Worm (Caenorhabditis elegans) whole organism, L4 larva: Measurements from ENCODE around the gene comt-5.

ENCODE experiments used
- F44E2.7 ChIP-seq: fragments of 200-800 bp; sonication (Bioruptor generic); IDR thresholded peaks from 2 replicates; pipeline ENCODE4 v2.1.2; 2022; ENCODE audit warnings: missing genetic modification characterization, missing compliant biosample characterization
- T20F7.1 ChIP-seq: fragments of 200-800 bp; sonication (Bioruptor generic); optimal IDR thresholded peaks from 2 replicates; lab custom pipeline; 2018; ENCODE audit warnings: mild to moderate bottlenecking, missing genetic modification characterization, missing compliant biosample characterization
- T26A8.4 ChIP-seq: fragments of 200-800 bp; sonication (Bioruptor generic); IDR thresholded peaks from 2 replicates; pipeline ENCODE4 v1.3.6; 2022; ENCODE audit warnings: missing genetic modification characterization, missing compliant biosample characterization
- Y48G9A.11 ChIP-seq: fragments of 200-800 bp; sonication (Bioruptor generic); IDR thresholded peaks from 2 replicates; pipeline ENCODE4 v1.3.6; 2022; ENCODE audit warnings: missing genetic modification reagents, missing genetic modification characterization, missing compliant biosample characterization
- Y5F2A.4 ChIP-seq: fragments of 200-800 bp; sonication (Bioruptor generic); optimal IDR thresholded peaks from 2 replicates; lab custom pipeline; 2018; ENCODE audit warnings: mild to moderate bottlenecking, missing genetic modification characterization, missing compliant biosample characterization
- aha-1 ChIP-seq: fragments of 150-350 bp; peaks from one replicate; lab custom pipeline; 2014; ENCODE audit warnings: missing biosample characterization, missing genetic modification characterization
- ama-1 ChIP-seq: fragments of 150-350 bp; optimal IDR thresholded peaks from 2 replicates; lab custom pipeline; 2014; ENCODE audit warnings: inconsistent platforms, mixed read lengths
- ceh-20 ChIP-seq: fragments of 200-800 bp; sonication (Bioruptor generic); IDR thresholded peaks from 2 replicates; pipeline ENCODE4 v1.3.6; 2022; ENCODE audit warnings: missing genetic modification reagents, missing genetic modification characterization, missing compliant biosample characterization
- ceh-44 ChIP-seq: fragments of 200-800 bp; sonication (Bioruptor generic); IDR thresholded peaks from 2 replicates; pipeline ENCODE4 v1.3.6; 2022; ENCODE audit warnings: missing genetic modification reagents, missing genetic modification characterization, missing compliant biosample characterization
- cey-2 ChIP-seq: sonication (generic microtip); optimal IDR thresholded peaks from 3 replicates; lab custom pipeline; 2017; ENCODE audit warnings: missing genetic modification characterization, mild to moderate bottlenecking, missing compliant biosample characterization, antibody characterized with exemption, borderline replicate concordance; ENCODE audit not compliant: insufficient read depth
- daf-12 ChIP-seq: fragments of 150-350 bp; optimal IDR thresholded peaks from 2 replicates; lab custom pipeline; 2014; ENCODE audit warnings: missing biosample characterization, missing genetic modification reagents, missing genetic modification characterization
- daf-19 ChIP-seq: fragments of 200-800 bp; sonication (Bioruptor generic); conservative IDR thresholded peaks from 2 replicates; pipeline ENCODE4 v1.3.6; 2022; ENCODE audit warnings: missing genetic modification characterization, missing compliant biosample characterization
- egl-43 ChIP-seq: fragments of 200-800 bp; sonication (Bioruptor generic); IDR thresholded peaks from 2 replicates; pipeline ENCODE4 v1.3.6; 2022; ENCODE audit warnings: missing genetic modification reagents, missing genetic modification characterization, missing compliant biosample characterization
- fos-1 ChIP-seq: fragments of 150-350 bp; optimal IDR thresholded peaks from 2 replicates; lab custom pipeline; 2014; ENCODE audit warnings: missing biosample characterization, missing genetic modification characterization
- hlh-11 ChIP-seq: fragments of 200-800 bp; sonication (Bioruptor generic); optimal IDR thresholded peaks from 2 replicates; lab custom pipeline; 2018; ENCODE audit warnings: mild to moderate bottlenecking, missing genetic modification characterization, missing compliant biosample characterization
- lin-13 ChIP-seq: fragments of 150-350 bp; optimal IDR thresholded peaks from 2 replicates; lab custom pipeline; 2014; ENCODE audit warnings: missing biosample characterization, missing genetic modification reagents, missing genetic modification characterization
- lin-38 ChIP-seq: fragments of 200-800 bp; sonication (Bioruptor generic); IDR thresholded peaks from 2 replicates; pipeline ENCODE4 v1.3.6; 2022; ENCODE audit warnings: missing genetic modification reagents, missing genetic modification characterization, missing compliant biosample characterization
- mdt-29 ChIP-seq: fragments of 200-800 bp; sonication (Bioruptor generic); IDR thresholded peaks from 2 replicates; pipeline ENCODE4 v1.3.6; 2022; ENCODE audit warnings: missing genetic modification reagents, missing genetic modification characterization, missing compliant biosample characterization
- nhr-111 ChIP-seq: fragments of 200-800 bp; sonication (Bioruptor generic); optimal IDR thresholded peaks from 2 replicates; lab custom pipeline; 2018; ENCODE audit warnings: mild to moderate bottlenecking, missing genetic modification characterization, missing compliant biosample characterization
- nhr-237 ChIP-seq: sonication (generic microtip); optimal IDR thresholded peaks from 2 replicates; lab custom pipeline; 2017; ENCODE audit warnings: missing biosample characterization, missing genetic modification characterization
- nhr-77 ChIP-seq: fragments of 150-350 bp; optimal IDR thresholded peaks from 2 replicates; lab custom pipeline; 2014; ENCODE audit warnings: missing biosample characterization, missing genetic modification characterization
- pha-4 ChIP-seq, 2 experiments: fragments of 150-350 bp in 1 of 2; fragments of 200-800 bp in 1 of 2; sonication (Bioruptor generic) in 1 of 2; IDR thresholded peaks in 1 of 2; optimal IDR thresholded peaks in 1 of 2; 2 replicates each; pipeline versions ENCODE4 v1.3.6 to Lab custom; 2014 to 2022; ENCODE audit warnings: missing genetic modification characterization in 2 of 2, missing genetic modification reagents in 2 of 2, missing biosample characterization in 1 of 2, missing compliant biosample characterization in 1 of 2
- rbr-2 ChIP-seq: sonication (generic microtip); optimal IDR thresholded peaks from 2 replicates; lab custom pipeline; 2016; ENCODE audit warnings: missing genotype, missing genetic modification characterization, missing compliant biosample characterization
- saeg-2 ChIP-seq: fragments of 200-800 bp; sonication (Bioruptor generic); IDR thresholded peaks from 2 replicates; pipeline ENCODE4 v1.3.6; 2022; ENCODE audit warnings: missing genetic modification reagents, missing genetic modification characterization, missing compliant biosample characterization
- set-16 ChIP-seq: fragments of 200-800 bp; sonication (Bioruptor generic); IDR thresholded peaks from 2 replicates; pipeline ENCODE4 v1.3.6; 2022; ENCODE audit warnings: missing genetic modification reagents, missing genetic modification characterization, missing compliant biosample characterization
- skn-1 ChIP-seq: fragments of 150-350 bp; optimal IDR thresholded peaks from 2 replicates; lab custom pipeline; 2014; ENCODE audit warnings: missing biosample characterization, missing genetic modification characterization
- unc-130 ChIP-seq: sonication (generic microtip); optimal IDR thresholded peaks from 2 replicates; lab custom pipeline; 2016; ENCODE audit warnings: missing genetic modification reagents, missing genetic modification characterization, missing compliant biosample characterization
- unc-62 ChIP-seq, 3 experiments: fragments of 150-350 bp in 1 of 3; sonication (generic microtip); optimal IDR thresholded peaks in 2 of 3; peaks in 1 of 3; 1 replicate in 1 of 3; 2 replicates in 2 of 3; lab custom pipeline; 2014 to 2017; ENCODE audit warnings: missing biosample characterization in 3 of 3, missing genetic modification characterization in 3 of 3, missing genetic modification reagents in 3 of 3, missing genotype in 1 of 3
- vab-7 ChIP-seq: fragments of 200-800 bp; sonication (Bioruptor generic); IDR thresholded peaks from 2 replicates; pipeline ENCODE4 v1.3.6; 2022; ENCODE audit warnings: missing genetic modification reagents, missing genetic modification characterization, missing compliant biosample characterization
- ztf-7 ChIP-seq: fragments of 150-350 bp; optimal IDR thresholded peaks from 2 replicates; lab custom pipeline; 2014; ENCODE audit warnings: missing biosample characterization, missing genetic modification characterization

Gene comt-5

DNA sequence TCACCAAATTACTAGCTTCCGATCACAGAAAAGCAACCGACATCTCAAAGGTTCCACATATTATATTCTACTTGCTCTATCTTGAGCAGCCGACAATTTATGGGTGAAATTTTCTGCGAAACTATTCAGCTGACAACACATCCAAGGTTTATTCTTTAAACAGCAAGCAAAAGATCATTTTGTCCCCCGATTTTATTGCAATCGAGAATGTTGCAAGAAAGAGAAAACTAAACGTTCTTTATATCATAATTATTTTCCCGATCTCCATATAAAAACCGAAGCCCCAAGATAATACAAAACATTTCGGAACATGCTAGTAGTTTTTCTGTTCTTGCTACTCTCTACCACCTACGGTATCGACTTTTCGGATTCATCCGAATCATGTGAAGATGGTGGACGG lies 42.4 kb upstream of the comt-5 start, which contains the start of gene clec-207:
Gene clec-207 (plus strand): TSS at position 301 of the 400 bp plus-strand sequence.
- TF ChIP-seq nhr-237 (tag; lab: Kevin White, UChicago) (no peak), nhr-111 (GFP tag; lab: Kevin White, UChicago) (no peak), Y5F2A.4 (GFP tag; lab: Kevin White, UChicago) (no peak), pha-4 (GFP tag; IDR thresholded peaks at IDR 0.05; lab: Robert Waterston, UW) (no peak), pha-4 (tag; optimal IDR thresholded peaks at IDR 0.05; lab: Kevin White, UChicago) (no peak), saeg-2 (no peak), nhr-77 (tag; lab: Kevin White, UChicago) (no peak), ceh-44 (GFP tag; lab: Robert Waterston, UW) (no peak), T26A8.4 (GFP tag; lab: Robert Waterston, UW) (no peak), fos-1 (tag; lab: Kevin White, UChicago) (no peak), daf-19 (GFP tag; lab: Robert Waterston, UW) (no peak), daf-12 (tag; lab: Kevin White, UChicago) (no peak)

ce11 chrV:2095204-2095603 lies 41.8 kb upstream of the comt-5 start, which contains the start of gene F36F12.2:
F36F12.2 (minus strand) TSS chrV:2095304.
- no peak for TF ChIP-seq daf-12 (tag; lab: Kevin White, UChicago)
- TF ChIP-seq set-16 (GFP tag; lab: Robert Waterston, UW): no peak
- no peak for TF ChIP-seq daf-19 (GFP tag; lab: Robert Waterston, UW)
- no peak for TF ChIP-seq rbr-2
- no peak for TF ChIP-seq ama-1 (lab: Kevin White, UChicago)
- no peak for TF ChIP-seq egl-43
- no peak for TF ChIP-seq ceh-20 (GFP tag; lab: Robert Waterston, UW)
- no peak for TF ChIP-seq lin-38 (GFP tag; lab: Robert Waterston, UW)

DNA sequence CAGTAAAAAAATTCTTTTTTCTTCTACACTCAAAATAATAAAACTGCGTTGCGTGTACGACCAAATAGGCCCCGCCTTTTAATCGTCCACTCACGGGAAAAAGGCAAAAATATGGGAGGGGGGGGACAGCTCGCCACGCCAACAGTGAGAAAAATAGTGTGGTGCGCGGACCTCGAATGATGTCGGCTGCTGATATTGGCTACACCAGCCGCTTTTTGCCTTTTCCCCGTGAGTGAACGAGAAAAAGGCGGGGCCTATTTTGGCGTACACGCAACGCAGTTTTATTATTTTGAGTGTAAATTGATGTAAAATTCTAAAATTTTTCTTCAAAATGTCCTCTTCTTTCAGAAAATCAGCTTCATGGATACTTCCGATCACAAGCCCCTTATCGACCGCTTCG lies 36.9 kb upstream of the comt-5 start, which contains the start of gene ztf-28:
Gene ztf-28 (plus strand): TSS at position 349 of the 400 bp plus-strand sequence.
- peak; percentile 69 for TF ChIP-seq aha-1
- 0 out of 2 replicates have a peak, but pooled peaks have one; percentile 8 for TF ChIP-seq lin-38 (GFP tag; lab: Robert Waterston, UW)
- TF ChIP-seq Y48G9A.11 (GFP tag; lab: Robert Waterston, UW): peak; percentile 48; the same call in 1 of the 2 replicates

- peak; percentile 78 for TF ChIP-seq set-16 (GFP tag; lab: Robert Waterston, UW)
- TF ChIP-seq egl-43: peak; percentile 65; the same call in 1 of the 2 replicates
- TF ChIP-seq F44E2.7: 0 out of 2 replicates have a peak, but pooled peaks have one; percentile 33
These were observed 32.4 kb upstream of the comt-5 start, which contains the start of gene F36F12.3 for ce11 chrV:2085745-2086267. F36F12.3 (plus strand) TSS chrV:2085795.

ce11 chrV:2083869-2084268 lies 30.5 kb upstream of the comt-5 start:
- TF ChIP-seq aha-1: peak; percentile 93
- TF ChIP-seq skn-1 (tag; lab: Kevin White, UChicago): no peak
- TF ChIP-seq unc-130 (GFP tag; lab: Kevin White, UChicago): no peak
- TF ChIP-seq set-16 (GFP tag; lab: Robert Waterston, UW): peak; percentile 48; the same call in 1 of the 2 replicates
- TF ChIP-seq mdt-29 (GFP tag; lab: Robert Waterston, UW): no peak

- TF ChIP-seq T20F7.1 (GFP tag; lab: Kevin White, UChicago) (no peak), hlh-11 (tag; lab: Kevin White, UChicago) (no peak), vab-7 (no peak), unc-62 (GFP tag; optimal IDR thresholded peaks at IDR 0.05 in 1 of 2; lab: Kevin White, UChicago) (no peak), unc-62 (tag; optimal IDR thresholded peaks at IDR 0.05; lab: Kevin White, UChicago) (no peak), lin-13 (GFP tag; lab: Kevin White, UChicago) (no peak), egl-43 (no peak), ztf-7 (tag; lab: Kevin White, UChicago) (no peak), cey-2 (tag; lab: Kevin White, UChicago) (no peak), T26A8.4 (GFP tag; lab: Robert Waterston, UW) (no peak)
These were observed 28.5 kb upstream of the comt-5 start for ce11 chrV:2081894-2082293.
